Worm (Caenorhabditis elegans): ENCODE results near the gene ccm-2.

The ccm-2 gene

ce11 chrIV:1867915-1868619 is 33.6 kb downstream of the ccm-2 start:
- TF ChIP-seq sea-2 (GFP tag; optimal IDR thresholded peaks at IDR 0.05) (no peak), nhr-25 (tag; optimal IDR thresholded peaks at IDR 0.05) (peak; percentile 59)

- peak; percentile 77 for TF ChIP-seq elt-1 (tag; optimal IDR thresholded peaks at IDR 0.05)
- no peak for TF ChIP-seq nhr-12 (tag; optimal IDR thresholded peaks at IDR 0.05)
- TF ChIP-seq tbx-2 (tag; optimal IDR thresholded peaks at IDR 0.05), result no peak
- no peak for TF ChIP-seq fkh-10 (GFP tag; optimal IDR thresholded peaks at IDR 0.05)
- TF ChIP-seq zag-1 (tag; optimal IDR thresholded peaks at IDR 0.05), result no peak
- no peak for TF ChIP-seq nhr-43 (tag; optimal IDR thresholded peaks at IDR 0.05; ENCODE audit: poor library complexity, severe bottlenecking)
- no peak for TF ChIP-seq snpc-4 (tag; optimal IDR thresholded peaks at IDR 0.05)
- no peak for TF ChIP-seq nhr-28 (tag; optimal IDR thresholded peaks at IDR 0.05)
- TF ChIP-seq lin-15B (tag; optimal IDR thresholded peaks at IDR 0.05), result no peak
- no peak for TF ChIP-seq pqm-1 (tag; optimal IDR thresholded peaks at IDR 0.05)
- TF ChIP-seq aly-2 (tag; optimal IDR thresholded peaks at IDR 0.05), result no peak
- TF ChIP-seq skn-1 (tag; optimal IDR thresholded peaks at IDR 0.05), result no peak
- no peak for TF ChIP-seq ceh-9 (tag; optimal IDR thresholded peaks at IDR 0.05)
- TF ChIP-seq ceh-28 (tag; optimal IDR thresholded peaks at IDR 0.05), result no peak
- TF ChIP-seq nhr-25 (tag; optimal IDR thresholded peaks at IDR 0.05), result peak; percentile 33
- no peak for TF ChIP-seq ceh-82 (tag; optimal IDR thresholded peaks at IDR 0.05)
Measured at ce11 chrIV:1868981-1869380, 34.6 kb downstream of the ccm-2 start.

- TF ChIP-seq ceh-9 (tag; optimal IDR thresholded peaks at IDR 0.05), result no peak
- TF ChIP-seq nhr-43 (tag; optimal IDR thresholded peaks at IDR 0.05; ENCODE audit: poor library complexity, severe bottlenecking), result peak; percentile 9
Measured at ce11 chrIV:1872052-1872451, 37.6 kb downstream of the ccm-2 start.

- TF ChIP-seq pha-4 (tag; optimal IDR thresholded peaks at IDR 0.05) (no peak), nhr-76 (tag; optimal IDR thresholded peaks at IDR 0.05) (no peak), ceh-16 (tag; optimal IDR thresholded peaks at IDR 0.05) (no peak), nhr-237 (tag; optimal IDR thresholded peaks at IDR 0.05) (no peak), nfya-1 (tag; optimal IDR thresholded peaks at IDR 0.05; ENCODE audit: insufficient read depth) (no peak), aly-2 (tag; optimal IDR thresholded peaks at IDR 0.05) (no peak), skn-1 (tag; optimal IDR thresholded peaks at IDR 0.05) (no peak), egl-5 (tag; optimal IDR thresholded peaks at IDR 0.05) (no peak), ZK546.5 (tag; optimal IDR thresholded peaks at IDR 0.05) (no peak), eor-1 (tag; optimal IDR thresholded peaks at IDR 0.05) (no peak), ceh-82 (tag; optimal IDR thresholded peaks at IDR 0.05) (no peak), pqm-1 (tag; optimal IDR thresholded peaks at IDR 0.05) (no peak), nhr-25 (tag; optimal IDR thresholded peaks at IDR 0.05) (no peak), ceh-28 (tag; optimal IDR thresholded peaks at IDR 0.05) (no peak), tbx-2 (tag; optimal IDR thresholded peaks at IDR 0.05) (no peak), nhr-43 (tag; optimal IDR thresholded peaks at IDR 0.05; ENCODE audit: poor library complexity, severe bottlenecking) (no peak), mdl-1 (tag; optimal IDR thresholded peaks at IDR 0.05) (no peak), egl-27 (tag; optimal IDR thresholded peaks at IDR 0.05) (no peak)
Measured at ce11 chrIV:1878501-1878900, 44.1 kb downstream of the ccm-2 start.

ce11 chrIV:1891586-1891985 is 57.2 kb downstream of the ccm-2 start:
- TF ChIP-seq nhr-25 (tag; optimal IDR thresholded peaks at IDR 0.05) (peak; percentile 11), skn-1 (tag; optimal IDR thresholded peaks at IDR 0.05) (no peak), ceh-28 (tag; optimal IDR thresholded peaks at IDR 0.05) (peak; percentile 41)

- TF ChIP-seq tbx-2 (tag; optimal IDR thresholded peaks at IDR 0.05), result no peak
- TF ChIP-seq nfya-1 (tag; optimal IDR thresholded peaks at IDR 0.05; ENCODE audit: insufficient read depth), result peak; percentile 62
Measured at ce11 chrIV:1892638-1893037, 58.2 kb downstream of the ccm-2 start.

- no peak for TF ChIP-seq aly-2 (tag; optimal IDR thresholded peaks at IDR 0.05)
- TF ChIP-seq nhr-237 (tag; optimal IDR thresholded peaks at IDR 0.05), result no peak
- no peak for TF ChIP-seq mml-1 (tag; optimal IDR thresholded peaks at IDR 0.05)
Measured at ce11 chrIV:1895024-1895423, 60.6 kb downstream of the ccm-2 start.
